Fruit fly (Drosophila melanogaster) whole organism, wandering third instar larva: ENCODE results near the gene spz3.

Source experiments
- Abd-B ChIP-seq: fragments of >200 bp; optimal IDR thresholded peaks from 2 replicates; lab custom pipeline; 2017; ENCODE audit warnings: missing biosample characterization, missing genetic modification characterization
- Mio ChIP-seq: sonication (Bioruptor generic); optimal IDR thresholded peaks from 2 replicates; lab custom pipeline; 2016; ENCODE audit warnings: missing biosample characterization, missing genetic modification characterization
- dl ChIP-seq, 2 experiments: fragments of 175-275, 200-275 bp in 1 of 2; fragments of 200-275 bp in 1 of 2; sonication (Bioruptor generic); optimal IDR thresholded peaks; lab custom pipeline; 2018; ENCODE audit warnings: mild to moderate bottlenecking in 2 of 2, missing biosample characterization in 2 of 2, missing genetic modification characterization in 2 of 2, moderate library complexity in 2 of 2; ENCODE audit not compliant: partially characterized antibody in 2 of 2, insufficient read depth in 1 of 2
- dmrt93B ChIP-seq: fragments of 200-800 bp; sonication (Bioruptor generic); optimal IDR thresholded peaks from 2 replicates; lab custom pipeline; 2018; ENCODE audit warnings: missing biosample characterization, mild to moderate bottlenecking, missing genetic modification characterization
- jim ChIP-seq: fragments of 175-275, 200-325 bp; sonication (Bioruptor generic); optimal IDR thresholded peaks from 2 replicates; lab custom pipeline; 2016; ENCODE audit warnings: missing biosample characterization, mild to moderate bottlenecking, missing genetic modification characterization
- lola ChIP-seq: fragments of >200 bp; optimal IDR thresholded peaks from 2 replicates; lab custom pipeline; 2017; ENCODE audit warnings: missing biosample characterization, missing genetic modification characterization
- pan ChIP-seq: fragments of >200 bp; optimal IDR thresholded peaks from 2 replicates; lab custom pipeline; 2017

DNA sequence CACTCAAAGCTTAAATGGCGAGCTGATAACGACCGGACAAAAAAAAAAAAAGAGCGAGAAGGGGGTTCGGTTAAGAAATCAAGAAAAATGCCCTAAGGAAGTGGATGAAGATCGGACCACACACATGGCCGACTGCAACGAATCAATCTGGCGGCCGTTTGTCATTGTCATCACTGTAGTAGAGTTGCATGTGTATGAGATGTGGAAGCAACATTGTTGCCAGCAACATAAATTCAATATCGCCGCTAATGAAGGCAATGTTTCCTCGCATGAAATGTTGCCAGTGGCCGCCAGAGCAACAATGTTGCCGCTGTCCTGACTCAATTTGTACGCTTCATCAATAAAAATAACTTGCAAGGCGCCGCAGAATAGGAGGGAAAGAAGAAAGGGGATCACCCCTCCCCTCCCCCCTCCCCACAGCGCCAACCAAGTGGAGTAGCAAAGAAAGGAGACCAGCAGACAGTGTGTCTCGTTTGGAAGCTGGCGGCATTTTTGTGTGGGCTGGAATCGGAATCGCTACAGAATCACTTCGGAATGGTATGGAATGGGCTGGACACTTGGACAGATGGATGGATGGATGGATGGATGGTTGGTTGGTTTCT, 35.7 kb upstream of the spz3 start:
- TF ChIP-seq Abd-B (GFP tag; lab: Kevin White, UChicago) = no peak
- no peak for TF ChIP-seq lola (GFP tag; lab: Kevin White, UChicago)
- no peak for TF ChIP-seq pan
- TF ChIP-seq dl (GFP tag; optimal IDR thresholded peaks at IDR 0.05; lab: Kevin White, UChicago; ENCODE audit: insufficient read depth in 1 of 2, partially characterized antibody in 2 of 2) = no peak
- TF ChIP-seq Mio = no peak
- TF ChIP-seq jim = no peak
- no peak for TF ChIP-seq dmrt93B
